Fruit fly (Drosophila melanogaster) whole organism, prepupa: ENCODE results near the gene CG12155.

ENCODE experiments used
- CG11762 ChIP-seq: fragments of 200-800 bp; sonication (Bioruptor generic); optimal IDR thresholded peaks from 3 replicates; lab custom pipeline; 2016; ENCODE audit warnings: missing biosample characterization, missing genetic modification characterization; ENCODE audit not compliant: insufficient read depth
- CG11902 ChIP-seq: fragments of 200-800 bp; sonication (Bioruptor generic); optimal IDR thresholded peaks from 3 replicates; lab custom pipeline; 2016; ENCODE audit warnings: missing biosample characterization, missing genetic modification characterization
- CG16779 ChIP-seq: fragments of 200-800 bp; sonication (Bioruptor generic); optimal IDR thresholded peaks from 3 replicates; lab custom pipeline; 2017; ENCODE audit warnings: missing biosample characterization, mild to moderate bottlenecking, missing genetic modification characterization
- CG3032 ChIP-seq: fragments of 200-800 bp; optimal IDR thresholded peaks from 2 replicates; lab custom pipeline; 2019; ENCODE audit warnings: missing biosample characterization, mild to moderate bottlenecking, missing genetic modification characterization, moderate library complexity
- CG31627 ChIP-seq: fragments of 200-800 bp; sonication (Bioruptor generic); optimal IDR thresholded peaks from 3 replicates; lab custom pipeline; 2016; ENCODE audit warnings: missing biosample characterization, missing genetic modification characterization
- CG34406 ChIP-seq: fragments of 200-800 bp; sonication (Bioruptor generic); optimal IDR thresholded peaks from 3 replicates; lab custom pipeline; 2016; ENCODE audit warnings: missing biosample characterization, missing genetic modification characterization
- CG4318 ChIP-seq: fragments of 200-800 bp; sonication (Bioruptor generic); optimal IDR thresholded peaks from 3 replicates; lab custom pipeline; 2017; ENCODE audit warnings: missing biosample characterization, mild to moderate bottlenecking, missing genetic modification characterization
- CG6276 ChIP-seq: fragments of 200-800 bp; sonication (Bioruptor generic); optimal IDR thresholded peaks from 2 replicates; lab custom pipeline; 2017; ENCODE audit warnings: missing biosample characterization, mild to moderate bottlenecking, missing genetic modification characterization
- CG6792 ChIP-seq: fragments of 200-800 bp; sonication (Bioruptor generic); optimal IDR thresholded peaks from 3 replicates; lab custom pipeline; 2016; ENCODE audit warnings: missing biosample characterization, missing genetic modification characterization
- CG6808 ChIP-seq: fragments of 200-800 bp; sonication (Bioruptor generic); optimal IDR thresholded peaks from 3 replicates; lab custom pipeline; 2017; ENCODE audit warnings: missing biosample characterization, missing genetic modification characterization, mild to moderate bottlenecking, moderate library complexity, missing genetic modification reagents
- CG6854 ChIP-seq: fragments of 200-800 bp; sonication (Bioruptor generic); optimal IDR thresholded peaks from 2 replicates; lab custom pipeline; 2017; ENCODE audit warnings: missing biosample characterization, mild to moderate bottlenecking, missing genetic modification characterization
- CG7368 ChIP-seq: fragments of 200-800 bp; sonication (Bioruptor generic); optimal IDR thresholded peaks from 3 replicates; lab custom pipeline; 2016; ENCODE audit warnings: missing biosample characterization, missing genetic modification characterization
- CG8119 ChIP-seq: fragments of 200-800 bp; sonication (Bioruptor generic); IDR thresholded peaks from 3 replicates; pipeline ENCODE4 v1.3.6; 2022; ENCODE audit warnings: missing biosample characterization, missing genetic modification characterization
- CG8319 ChIP-seq: fragments of 200-800 bp; sonication (Bioruptor generic); optimal IDR thresholded peaks from 3 replicates; lab custom pipeline; 2016; ENCODE audit warnings: missing biosample characterization, missing genetic modification characterization
- CG8632 ChIP-seq: fragments of 200-800 bp; sonication (Bioruptor generic); optimal IDR thresholded peaks from 3 replicates; lab custom pipeline; 2016; ENCODE audit warnings: missing biosample characterization, missing genetic modification characterization
- Eip78C ChIP-seq: fragments of 200-800 bp; sonication (Bioruptor generic); peaks from one replicate; lab custom pipeline; 2016; ENCODE audit warnings: missing biosample characterization, missing genetic modification characterization
- Eip93F ChIP-seq: fragments of 200-800 bp; sonication (Bioruptor generic); optimal IDR thresholded peaks from 2 replicates; lab custom pipeline; 2016; ENCODE audit warnings: missing biosample characterization, mild to moderate bottlenecking, missing genetic modification characterization
- Ets21C ChIP-seq: fragments of 200-800 bp; sonication (Bioruptor generic); optimal IDR thresholded peaks from 3 replicates; lab custom pipeline; 2016; ENCODE audit warnings: missing biosample characterization, missing genetic modification characterization
- Ets96B ChIP-seq: fragments of 200-800 bp; optimal IDR thresholded peaks from 2 replicates; lab custom pipeline; 2019; ENCODE audit warnings: missing biosample characterization, mild to moderate bottlenecking, missing genetic modification characterization, moderate library complexity
- Gug ChIP-seq: fragments of 200-800 bp; sonication (Bioruptor generic); IDR thresholded peaks from 2 replicates; pipeline ENCODE4 v1.3.6; 2022; ENCODE audit warnings: missing biosample characterization, missing genetic modification characterization
- Hr39 ChIP-seq: fragments of 200-800 bp; sonication (Bioruptor generic); optimal IDR thresholded peaks from 2 replicates; lab custom pipeline; 2016; ENCODE audit warnings: missing biosample characterization, missing genetic modification characterization
- Hr4 ChIP-seq: fragments of 200-800 bp; sonication (Bioruptor generic); optimal IDR thresholded peaks from 3 replicates; lab custom pipeline; 2016; ENCODE audit warnings: missing biosample characterization, missing genetic modification characterization
- Met ChIP-seq: fragments of 200-800 bp; sonication (Bioruptor generic); optimal IDR thresholded peaks from 3 replicates; lab custom pipeline; 2016; ENCODE audit warnings: missing biosample characterization, missing genetic modification characterization
- Smox ChIP-seq: fragments of 200-800 bp; sonication (Bioruptor generic); optimal IDR thresholded peaks from 3 replicates; lab custom pipeline; 2016; ENCODE audit warnings: missing biosample characterization, missing genetic modification characterization
- Sox102F ChIP-seq: fragments of 200-800 bp; sonication (Bioruptor generic); optimal IDR thresholded peaks from 2 replicates; lab custom pipeline; 2016; ENCODE audit warnings: missing biosample characterization, mild to moderate bottlenecking, missing genetic modification characterization
- Sox14 ChIP-seq: fragments of 200-800 bp; sonication (Bioruptor generic); optimal IDR thresholded peaks from 3 replicates; lab custom pipeline; 2016; ENCODE audit warnings: missing biosample characterization, missing genetic modification characterization
- Sox15 ChIP-seq: fragments of 200-800 bp; sonication (Bioruptor generic); optimal IDR thresholded peaks from 3 replicates; lab custom pipeline; 2016; ENCODE audit warnings: missing biosample characterization, missing genetic modification characterization
- achi ChIP-seq: fragments of 200-800 bp; sonication (Bioruptor generic); optimal IDR thresholded peaks from 3 replicates; lab custom pipeline; 2016; ENCODE audit warnings: missing biosample characterization, missing genetic modification characterization
- acj6 ChIP-seq: fragments of 200-800 bp; sonication (Bioruptor generic); optimal IDR thresholded peaks from 3 replicates; lab custom pipeline; 2016; ENCODE audit warnings: missing biosample characterization, missing genetic modification characterization
- dac ChIP-seq: fragments of 200-800 bp; sonication (Bioruptor generic); optimal IDR thresholded peaks from 2 replicates; lab custom pipeline; 2017; ENCODE audit warnings: missing biosample characterization, mild to moderate bottlenecking, missing genetic modification characterization
- dsx ChIP-seq: fragments of 200-800 bp; optimal IDR thresholded peaks from 3 replicates; lab custom pipeline; 2019; ENCODE audit warnings: missing biosample characterization, mild to moderate bottlenecking, missing genetic modification characterization, moderate library complexity; ENCODE audit not compliant: poor library complexity, severe bottlenecking
- eg ChIP-seq: fragments of 200-800 bp; sonication (Bioruptor generic); IDR thresholded peaks from 3 replicates; pipeline ENCODE4 v1.3.6; 2022; ENCODE audit warnings: missing biosample characterization, missing genetic modification characterization
- esn ChIP-seq: fragments of 200-800 bp; sonication (Bioruptor generic); optimal IDR thresholded peaks from 2 replicates; lab custom pipeline; 2016; ENCODE audit warnings: missing biosample characterization, mild to moderate bottlenecking, missing genetic modification characterization, moderate library complexity
- fd59A ChIP-seq: fragments of 200-800 bp; sonication (Bioruptor generic); optimal IDR thresholded peaks from 2 replicates; lab custom pipeline; 2017; ENCODE audit warnings: missing biosample characterization, mild to moderate bottlenecking, missing genetic modification characterization, missing genetic modification reagents
- fd85E ChIP-seq: fragments of 200-800 bp; sonication (Bioruptor generic); optimal IDR thresholded peaks from 3 replicates; lab custom pipeline; 2016; ENCODE audit warnings: missing biosample characterization, missing genetic modification characterization
- fkh ChIP-seq: fragments of 200-800 bp; sonication (Bioruptor generic); optimal IDR thresholded peaks from 3 replicates; lab custom pipeline; 2017; ENCODE audit warnings: missing biosample characterization, mild to moderate bottlenecking, missing genetic modification characterization, moderate library complexity
- lz ChIP-seq: fragments of 200-800 bp; sonication (Bioruptor generic); optimal IDR thresholded peaks from 3 replicates; lab custom pipeline; 2016; ENCODE audit warnings: missing biosample characterization, missing genetic modification characterization
- pdm3 ChIP-seq: fragments of 200-800 bp; sonication (Bioruptor generic); optimal IDR thresholded peaks from 3 replicates; lab custom pipeline; 2016; ENCODE audit warnings: missing biosample characterization, missing genetic modification characterization
- salr ChIP-seq, 2 experiments: fragments of 200-800 bp; sonication (Bioruptor generic); optimal IDR thresholded peaks; 3 replicates each; lab custom pipeline; 2016 to 2018; ENCODE audit warnings: missing biosample characterization in 2 of 2, missing genetic modification characterization in 2 of 2, mild to moderate bottlenecking in 1 of 2
- spab ChIP-seq: fragments of 200-800 bp; sonication (Bioruptor generic); optimal IDR thresholded peaks from 2 replicates; lab custom pipeline; 2017; ENCODE audit warnings: missing biosample characterization, mild to moderate bottlenecking, missing genetic modification characterization, missing genetic modification reagents
- ss ChIP-seq, 2 experiments: fragments of 200-800 bp; sonication (Bioruptor generic); optimal IDR thresholded peaks; 2 replicates in 1 of 2; 3 replicates in 1 of 2; lab custom pipeline; 2017 to 2018; ENCODE audit warnings: mild to moderate bottlenecking in 2 of 2, missing biosample characterization in 2 of 2, missing genetic modification characterization in 2 of 2, moderate library complexity in 1 of 2
- svp ChIP-seq: fragments of 200-800 bp; sonication (Bioruptor generic); peaks from one replicate; lab custom pipeline; 2016; ENCODE audit warnings: missing biosample characterization, missing genetic modification characterization
- topi ChIP-seq: fragments of 200-800 bp; sonication (Bioruptor generic); optimal IDR thresholded peaks from 3 replicates; lab custom pipeline; 2016; ENCODE audit warnings: missing biosample characterization, missing genetic modification characterization
- vri ChIP-seq: fragments of 200-800 bp; sonication (Bioruptor generic); optimal IDR thresholded peaks from 3 replicates; lab custom pipeline; 2016; ENCODE audit warnings: missing biosample characterization, mild to moderate bottlenecking, missing genetic modification characterization

Gene CG12155

DNA sequence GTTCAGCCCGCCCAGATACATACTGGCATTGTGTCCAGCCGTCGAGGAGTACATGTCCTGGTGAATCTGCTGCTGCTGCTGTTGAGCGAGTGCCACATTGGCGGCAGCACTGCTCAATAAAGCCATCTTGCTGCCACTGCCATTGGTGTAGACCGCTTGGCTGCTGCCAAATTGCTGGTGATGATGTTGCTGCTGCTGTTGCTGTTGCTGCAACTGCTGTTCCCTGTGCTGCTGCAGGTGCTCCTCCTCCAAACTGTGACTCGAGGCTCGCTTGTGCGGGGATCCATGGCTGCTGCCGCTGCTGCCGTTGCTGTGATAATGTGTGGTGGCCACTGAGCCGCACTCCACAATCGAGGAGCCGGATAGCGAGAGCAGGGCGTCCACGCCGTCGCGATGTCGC is 42.5 kb upstream of the CG12155 start:
- no peak for TF ChIP-seq lz (GFP tag; lab: Kevin White, UChicago)
- no peak for TF ChIP-seq CG31627

DNA sequence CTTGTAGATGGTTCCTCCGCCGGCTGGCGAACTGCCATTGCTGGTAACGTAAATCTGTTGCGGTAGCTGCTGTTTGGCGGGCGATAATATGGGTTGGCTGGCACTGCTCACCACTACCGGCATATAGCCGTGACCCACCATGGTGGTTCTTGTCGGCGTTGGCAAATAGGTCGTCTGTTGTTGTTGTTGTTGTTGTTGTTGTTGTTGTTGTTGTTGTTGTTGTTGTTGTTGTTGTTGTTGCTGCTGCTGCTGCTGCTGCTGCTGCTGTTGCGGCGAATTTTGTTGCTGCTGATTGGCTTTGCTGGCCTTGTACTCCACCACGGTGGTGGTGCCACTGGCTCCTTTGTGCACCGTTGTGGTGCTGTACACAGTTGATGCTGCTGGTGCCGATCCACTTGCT is 39.7 kb upstream of the CG12155 start:
- TF ChIP-seq salr (GFP tag; optimal IDR thresholded peaks at IDR 0.05; lab: Kevin White, UChicago) (no peak), CG6854 (GFP tag; lab: Kevin White, UChicago) (no peak), Eip93F (no peak), Hr39 (GFP tag; lab: Kevin White, UChicago) (no peak), Gug (no peak), ss (GFP tag; optimal IDR thresholded peaks at IDR 0.05; lab: Kevin White, UChicago) (no peak), CG7368 (GFP tag; lab: Kevin White, UChicago) (no peak), CG3032 (tag; lab: Kevin White, UChicago) (no peak), CG4318 (GFP tag; lab: Kevin White, UChicago) (no peak), Hr4 (GFP tag; lab: Kevin White, UChicago) (no peak), esn (GFP tag; lab: Kevin White, UChicago) (no peak), eg (GFP tag; lab: Robert Waterston, UW) (no peak), dsx (no peak), topi (no peak), CG16779 (tag; lab: Kevin White, UChicago) (no peak), dac (GFP tag; lab: Kevin White, UChicago) (no peak), CG8632 (no peak), Ets96B (tag; lab: Kevin White, UChicago) (no peak), Met (no peak), achi (no peak)

DNA sequence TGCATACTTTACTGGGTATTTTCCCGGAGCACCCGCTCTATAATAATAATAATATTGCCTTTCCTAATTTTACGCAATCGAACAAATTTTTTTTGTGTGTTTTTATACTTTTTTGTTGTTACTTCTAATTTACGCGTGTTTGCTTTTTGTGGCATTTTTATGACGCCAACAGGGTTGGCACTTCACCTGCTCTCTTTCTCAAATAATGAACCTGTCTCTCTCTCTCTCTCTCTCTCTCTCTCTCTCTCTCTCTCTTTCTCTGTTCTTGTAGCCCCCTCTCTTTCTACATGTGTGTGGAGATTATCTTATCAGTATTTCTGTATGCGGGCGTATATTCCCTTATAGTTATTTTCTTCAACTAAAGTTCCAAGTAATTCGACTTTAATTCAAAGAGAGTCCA is 37.9 kb upstream of the CG12155 start:
- TF ChIP-seq ss (GFP tag; optimal IDR thresholded peaks at IDR 0.05; lab: Kevin White, UChicago) (no peak), CG6276 (GFP tag; lab: Kevin White, UChicago) (no peak), CG8119 (peak; percentile 20; the same call in 1 of the 3 replicates), vri (GFP tag; lab: Kevin White, UChicago) (peak; percentile 44), Met (no peak), fd85E (GFP tag; lab: Kevin White, UChicago) (no peak), Hr4 (GFP tag; lab: Kevin White, UChicago) (no peak), Sox102F (GFP tag; lab: Kevin White, UChicago) (no peak), spab (no peak), svp (GFP tag; lab: Kevin White, UChicago) (no peak), fkh (GFP tag; lab: Kevin White, UChicago) (peak; percentile 94), esn (GFP tag; lab: Kevin White, UChicago) (peak; percentile 26), CG16779 (tag; lab: Kevin White, UChicago) (no peak), Sox14 (GFP tag; lab: Kevin White, UChicago) (peak; percentile 38), acj6 (GFP tag; lab: Kevin White, UChicago) (no peak), Ets96B (tag; lab: Kevin White, UChicago) (no peak), CG11762 (no peak), CG34406 (no peak), CG6792 (GFP tag; lab: Kevin White, UChicago) (no peak), CG3032 (tag; lab: Kevin White, UChicago) (no peak), Eip78C (peak; percentile 25)

DNA sequence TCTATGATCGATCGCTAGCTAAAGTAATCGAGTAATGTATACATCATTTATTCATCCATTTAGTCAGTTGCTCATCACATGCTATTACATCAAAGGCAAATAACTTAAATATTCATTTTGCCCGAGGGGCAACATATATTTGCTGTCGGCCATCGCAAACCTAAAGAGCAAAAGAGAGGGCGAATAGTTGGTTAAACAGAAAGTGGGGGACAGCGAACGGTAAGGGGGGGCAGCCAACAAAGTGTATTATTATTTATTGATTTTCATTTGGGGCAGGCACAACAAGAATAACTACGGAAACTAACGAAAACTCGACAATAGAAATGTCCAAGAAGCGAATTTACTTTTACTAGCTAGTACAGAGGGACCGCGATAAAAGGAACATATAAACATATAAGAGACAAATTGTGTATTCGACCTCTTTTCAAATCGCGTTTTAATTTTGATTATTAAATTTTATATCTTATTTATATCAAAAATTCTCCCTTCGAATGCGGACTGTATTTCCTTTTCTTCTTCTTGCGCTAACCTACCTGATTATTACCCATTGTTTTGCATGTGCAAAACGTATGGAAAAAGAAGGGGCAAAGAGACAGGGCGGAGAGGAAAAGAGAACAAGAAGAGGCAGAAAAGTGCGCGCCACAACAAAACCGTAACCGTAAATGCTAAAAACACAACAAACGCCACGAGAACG is 37.2 kb upstream of the CG12155 start:
- peak; percentile 6 for TF ChIP-seq achi
- peak; percentile 37 for TF ChIP-seq CG34406
- TF ChIP-seq fd59A (GFP tag; lab: Kevin White, UChicago), result no peak
- TF ChIP-seq esn (GFP tag; lab: Kevin White, UChicago), result no peak
- TF ChIP-seq CG6808, result no peak
- TF ChIP-seq Ets96B (tag; lab: Kevin White, UChicago), result no peak
- TF ChIP-seq CG6792 (GFP tag; lab: Kevin White, UChicago), result no peak
- peak; percentile 34 for TF ChIP-seq Sox15
- no peak for TF ChIP-seq CG31627
- TF ChIP-seq CG7368 (GFP tag; lab: Kevin White, UChicago), result no peak
- no peak for TF ChIP-seq Smox (GFP tag; lab: Kevin White, UChicago)
- TF ChIP-seq CG11902, result peak; percentile 48
- TF ChIP-seq vri (GFP tag; lab: Kevin White, UChicago), result no peak
- no peak for TF ChIP-seq pdm3 (GFP tag; lab: Kevin White, UChicago)
- TF ChIP-seq CG8319, result no peak
- no peak for TF ChIP-seq Ets21C
- no peak; the same call in 1 of the 3 replicates for TF ChIP-seq eg (GFP tag; lab: Robert Waterston, UW)
- TF ChIP-seq topi, result no peak
- TF ChIP-seq acj6 (GFP tag; lab: Kevin White, UChicago), result no peak
- TF ChIP-seq Sox14 (GFP tag; lab: Kevin White, UChicago), result no peak
- no peak for TF ChIP-seq svp (GFP tag; lab: Kevin White, UChicago)
